Worm (Caenorhabditis elegans): ENCODE results near the gene F49C12.4.

ce11 chrIV:9261687-9262086 is 42.2 kb downstream of the F49C12.4 start, which contains the start of gene col-120:
- TF ChIP-seq cog-1 (tag; optimal IDR thresholded peaks at IDR 0.05) = no peak
- no peak for TF ChIP-seq med-1 (GFP tag; optimal IDR thresholded peaks at IDR 0.05; ENCODE audit: insufficient read depth)
- TF ChIP-seq klf-2 (GFP tag; conservative IDR thresholded peaks at IDR 0.05) = no peak
- no peak for TF ChIP-seq T22C8.4 (GFP tag; IDR thresholded peaks at IDR 0.05)
- no peak for TF ChIP-seq tab-1 (GFP tag; IDR thresholded peaks at IDR 0.05)

Measured in whole organism, midembryonic.